Worm (Caenorhabditis elegans) whole organism, early embryonic: ENCODE data around the gene lgc-21.

Experiments
- B0310.2 ChIP-seq: sonication (generic microtip); optimal IDR thresholded peaks from 2 replicates; lab custom pipeline; 2016; ENCODE audit warnings: mild to moderate bottlenecking, missing genetic modification characterization, missing compliant biosample characterization
- F13C5.2 ChIP-seq: sonication (generic microtip); optimal IDR thresholded peaks from 2 replicates; lab custom pipeline; 2017; ENCODE audit warnings: mild to moderate bottlenecking, missing genetic modification characterization, inconsistent platforms, missing compliant biosample characterization
- aly-1 ChIP-seq: sonication (generic microtip); optimal IDR thresholded peaks from 2 replicates; lab custom pipeline; 2016; ENCODE audit warnings: missing genetic modification characterization, missing compliant biosample characterization
- ama-1 ChIP-seq: fragments of 150-350 bp; optimal IDR thresholded peaks from 2 replicates; lab custom pipeline; 2014
- ceh-13 ChIP-seq: fragments of 200-800 bp; sonication (Bioruptor generic); optimal IDR thresholded peaks from 2 replicates; lab custom pipeline; 2018; ENCODE audit warnings: mild to moderate bottlenecking, missing genetic modification characterization, missing compliant biosample characterization
- ceh-36 ChIP-seq: sonication (generic microtip); optimal IDR thresholded peaks from 2 replicates; lab custom pipeline; 2016; ENCODE audit warnings: missing genetic modification characterization, inconsistent platforms, missing compliant biosample characterization
- ets-7 ChIP-seq: sonication (generic microtip); optimal IDR thresholded peaks from 2 replicates; lab custom pipeline; 2016; ENCODE audit warnings: missing genotype, missing genetic modification characterization, missing compliant biosample characterization
- flt-1 ChIP-seq: fragments of 200-800 bp; sonication (Bioruptor generic); IDR thresholded peaks from 2 replicates; pipeline ENCODE4 v1.3.6; 2022; ENCODE audit warnings: missing genetic modification characterization, missing compliant biosample characterization
- hmbx-1 ChIP-seq: sonication (generic microtip); optimal IDR thresholded peaks from 2 replicates; lab custom pipeline; 2016; ENCODE audit warnings: mild to moderate bottlenecking, missing genetic modification characterization, missing compliant biosample characterization
- hmg-4 ChIP-seq: fragments of 200-800 bp; sonication (Bioruptor generic); optimal IDR thresholded peaks from 2 replicates; lab custom pipeline; 2018; ENCODE audit warnings: mild to moderate bottlenecking, missing genetic modification characterization, missing compliant biosample characterization
- hnd-1 ChIP-seq: sonication (generic microtip); optimal IDR thresholded peaks from 2 replicates; lab custom pipeline; 2016; ENCODE audit warnings: missing genetic modification characterization, missing compliant biosample characterization
- pes-1 ChIP-seq: fragments of 200-800 bp; sonication (Bioruptor generic); IDR thresholded peaks from 2 replicates; pipeline ENCODE4 v1.3.6; 2022; ENCODE audit warnings: missing genetic modification reagents, missing genetic modification characterization, missing compliant biosample characterization
- scrt-1 ChIP-seq: fragments of 200-800 bp; sonication (Bioruptor generic); IDR thresholded peaks from 2 replicates; pipeline ENCODE4 v1.3.6; 2022; ENCODE audit warnings: missing genetic modification characterization, missing compliant biosample characterization
- sea-1 ChIP-seq: fragments of 200-800 bp; sonication (Bioruptor generic); conservative IDR thresholded peaks from 2 replicates; pipeline ENCODE4 v1.3.6; 2022; ENCODE audit warnings: missing genetic modification characterization, missing compliant biosample characterization
- tbx-11 ChIP-seq: fragments of 200-800 bp; sonication (Bioruptor generic); IDR thresholded peaks from 2 replicates; pipeline ENCODE4 v1.3.6; 2022; ENCODE audit warnings: missing genetic modification characterization, missing compliant biosample characterization
- tbx-37 ChIP-seq: fragments of 200-800 bp; sonication (Bioruptor generic); conservative IDR thresholded peaks from 2 replicates; pipeline ENCODE4 v1.3.6; 2022; ENCODE audit warnings: missing genetic modification reagents, missing genetic modification characterization, missing compliant biosample characterization
- tra-4 ChIP-seq: sonication (generic microtip); optimal IDR thresholded peaks from 2 replicates; lab custom pipeline; 2017; ENCODE audit warnings: missing genetic modification characterization, missing compliant biosample characterization

Gene lgc-21

ce11 chrX:14055715-14056114, 12.1 kb downstream of the lgc-21 start:
- no peak for TF ChIP-seq scrt-1
- no peak for TF ChIP-seq hmg-4
- TF ChIP-seq aly-1 (tag; lab: Kevin White, UChicago) = no peak
- no peak for TF ChIP-seq hmbx-1 (tag; lab: Kevin White, UChicago)
- no peak for TF ChIP-seq ceh-36 (tag; lab: Kevin White, UChicago)
- no peak for TF ChIP-seq sea-1 (GFP tag; lab: Robert Waterston, UW)
- TF ChIP-seq B0310.2 (tag; lab: Kevin White, UChicago) = no peak
- no peak for TF ChIP-seq hnd-1

DNA sequence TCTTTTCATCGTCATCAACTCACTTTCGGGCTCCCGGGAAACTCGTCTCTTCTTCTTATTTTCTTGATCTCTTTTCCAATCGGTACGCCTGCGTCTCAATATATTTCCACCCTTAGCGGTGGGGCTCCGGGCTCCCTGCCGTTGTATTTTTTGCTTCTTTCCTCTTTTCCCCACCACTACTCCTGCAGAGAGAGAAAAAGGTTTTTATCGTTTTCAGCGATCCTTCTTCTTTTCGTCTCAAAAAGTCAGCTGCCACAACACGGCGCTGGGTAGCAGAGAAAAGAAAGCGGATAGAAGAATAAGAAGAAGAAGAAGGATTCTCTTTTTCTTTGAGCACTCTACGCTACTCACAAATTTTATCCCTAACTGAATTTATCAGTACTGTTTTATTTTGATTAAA, 13.0 kb downstream of the lgc-21 start:
- TF ChIP-seq pes-1 (GFP tag; lab: Robert Waterston, UW) (0 out of 2 replicates have a peak, but pooled peaks have one; percentile 26), scrt-1 (no peak)

DNA sequence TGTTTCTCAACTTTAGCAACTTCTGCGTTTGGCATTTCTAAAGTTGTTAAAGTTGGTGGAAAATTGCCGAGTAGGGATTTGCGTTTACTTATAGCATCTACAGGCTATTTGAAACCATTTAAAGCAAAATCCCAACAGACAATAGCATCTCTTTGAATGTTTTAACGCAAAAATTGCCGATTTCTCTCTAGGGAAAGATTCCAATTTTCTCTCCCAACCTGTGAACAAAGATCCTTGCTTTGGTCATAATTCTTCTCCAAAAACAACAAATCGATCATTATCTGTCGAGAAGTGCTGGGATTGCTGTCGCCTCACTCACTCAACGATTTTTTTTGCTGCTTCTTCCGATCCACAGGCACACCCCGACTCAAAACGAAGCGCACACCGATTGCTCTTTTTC, 14.0 kb downstream of the lgc-21 start:
- TF ChIP-seq hnd-1 (no peak), tbx-11 (GFP tag; lab: Robert Waterston, UW) (no peak), aly-1 (tag; lab: Kevin White, UChicago) (no peak), scrt-1 (no peak), ceh-36 (tag; lab: Kevin White, UChicago) (no peak), tra-4 (tag; lab: Kevin White, UChicago) (no peak), sea-1 (GFP tag; lab: Robert Waterston, UW) (no peak), flt-1 (no peak), F13C5.2 (tag; lab: Kevin White, UChicago) (no peak), tbx-37 (GFP tag; lab: Robert Waterston, UW) (no peak), ets-7 (tag; lab: Kevin White, UChicago) (no peak), hmbx-1 (tag; lab: Kevin White, UChicago) (no peak), pes-1 (GFP tag; lab: Robert Waterston, UW) (no peak), ceh-13 (GFP tag; lab: Kevin White, UChicago) (no peak), ama-1 (lab: Kevin White, UChicago) (no peak), hmg-4 (no peak), B0310.2 (tag; lab: Kevin White, UChicago) (no peak)

DNA sequence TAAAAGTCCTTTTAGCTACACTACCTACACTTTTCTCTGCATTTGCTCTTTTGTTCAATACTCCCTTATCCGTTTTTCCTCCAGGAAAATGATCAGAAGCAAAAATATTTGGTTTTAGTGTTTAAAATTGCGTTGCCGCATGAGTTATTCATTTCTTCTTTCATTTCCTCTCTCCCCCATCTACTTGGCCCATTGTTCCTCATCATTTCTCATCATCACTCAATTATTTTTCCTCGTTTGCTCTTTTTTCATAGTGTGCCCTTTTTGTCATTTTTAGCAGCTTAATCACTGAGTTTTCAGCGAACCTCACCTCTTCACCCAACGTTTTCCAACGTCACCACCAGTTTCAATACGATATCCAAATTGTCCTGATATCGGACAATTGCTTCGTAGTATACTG, 18.5 kb downstream of the lgc-21 start, which contains the start of gene dyc-1:
dyc-1 (plus strand) TSS at position 301 of the 400 bp plus-strand sequence.
- no peak for TF ChIP-seq flt-1
- no peak for TF ChIP-seq hmbx-1 (tag; lab: Kevin White, UChicago)

DNA sequence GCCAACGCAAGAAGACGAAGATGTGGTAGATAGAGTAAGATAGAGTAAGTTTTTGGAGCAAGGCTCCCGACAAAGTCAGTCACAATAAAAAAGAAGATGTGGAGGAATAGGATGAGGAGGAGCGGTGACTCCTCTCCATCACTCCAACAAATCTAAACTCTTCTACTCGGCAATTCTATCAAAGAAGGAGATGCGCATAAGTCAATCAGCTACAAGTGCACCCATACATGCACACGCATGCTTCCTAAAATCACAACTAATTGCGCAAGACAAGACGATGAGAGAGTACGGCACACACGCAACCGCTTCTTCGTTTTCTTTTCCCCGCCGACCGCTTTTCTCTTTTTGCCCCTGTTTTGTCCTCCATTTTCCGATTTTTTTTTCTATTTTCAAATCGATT, 20.2 kb downstream of the lgc-21 start:
- TF ChIP-seq scrt-1 = no peak
- TF ChIP-seq tbx-37 (GFP tag; lab: Robert Waterston, UW) = no peak
- no peak for TF ChIP-seq ama-1 (lab: Kevin White, UChicago)
- TF ChIP-seq ceh-36 (tag; lab: Kevin White, UChicago) = no peak
- no peak for TF ChIP-seq aly-1 (tag; lab: Kevin White, UChicago)
- TF ChIP-seq F13C5.2 (tag; lab: Kevin White, UChicago) = no peak

- TF ChIP-seq tbx-37 (GFP tag; lab: Robert Waterston, UW) (no peak), aly-1 (tag; lab: Kevin White, UChicago) (no peak), pes-1 (GFP tag; lab: Robert Waterston, UW) (no peak), ets-7 (tag; lab: Kevin White, UChicago) (no peak), hmg-4 (no peak), ama-1 (lab: Kevin White, UChicago) (no peak), tra-4 (tag; lab: Kevin White, UChicago) (no peak), sea-1 (GFP tag; lab: Robert Waterston, UW) (no peak), hnd-1 (no peak), flt-1 (no peak), B0310.2 (tag; lab: Kevin White, UChicago) (no peak), F13C5.2 (tag; lab: Kevin White, UChicago) (no peak), ceh-36 (tag; lab: Kevin White, UChicago) (no peak), tbx-11 (GFP tag; lab: Robert Waterston, UW) (no peak), ceh-13 (GFP tag; lab: Kevin White, UChicago) (no peak), hmbx-1 (tag; lab: Kevin White, UChicago) (no peak), scrt-1 (no peak)
Measured at ce11 chrX:14044362-14044761, 23.4 kb downstream of the lgc-21 start.

DNA sequence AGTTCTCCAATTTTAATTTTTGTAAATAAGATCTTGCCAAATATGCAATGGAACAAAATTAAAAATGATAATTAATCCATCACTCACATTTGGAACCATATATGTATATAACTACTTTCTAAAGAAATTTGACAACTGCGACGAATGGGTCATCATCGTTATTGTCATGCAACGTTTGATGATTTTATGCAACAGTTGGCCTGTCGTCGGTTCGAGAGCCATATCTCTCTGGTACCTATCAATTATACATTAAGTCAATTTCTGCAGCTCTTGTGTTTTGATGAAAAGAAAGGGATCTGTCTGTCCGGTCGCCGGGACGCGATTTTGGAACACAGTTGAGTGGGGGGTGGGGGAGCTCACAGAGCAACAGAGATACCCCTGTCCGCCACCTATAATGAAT, 28.5 kb downstream of the lgc-21 start:
- TF ChIP-seq ama-1 (lab: Kevin White, UChicago) = no peak
- no peak for TF ChIP-seq F13C5.2 (tag; lab: Kevin White, UChicago)
- TF ChIP-seq aly-1 (tag; lab: Kevin White, UChicago) = no peak
- no peak for TF ChIP-seq hnd-1
- no peak for TF ChIP-seq ceh-13 (GFP tag; lab: Kevin White, UChicago)
- TF ChIP-seq B0310.2 (tag; lab: Kevin White, UChicago) = no peak
- no peak for TF ChIP-seq tbx-11 (GFP tag; lab: Robert Waterston, UW)
- no peak for TF ChIP-seq scrt-1
- TF ChIP-seq pes-1 (GFP tag; lab: Robert Waterston, UW) = no peak
- no peak for TF ChIP-seq tbx-37 (GFP tag; lab: Robert Waterston, UW)
- TF ChIP-seq ceh-36 (tag; lab: Kevin White, UChicago) = no peak
- no peak for TF ChIP-seq sea-1 (GFP tag; lab: Robert Waterston, UW)

ce11 chrX:14033494-14033893, 34.3 kb downstream of the lgc-21 start, which contains the start of gene arrd-25:
TSS of gene arrd-25 (plus strand) at chrX:14033794.
- TF ChIP-seq aly-1 (tag; lab: Kevin White, UChicago) = no peak
- TF ChIP-seq scrt-1 = no peak
- no peak for TF ChIP-seq tbx-11 (GFP tag; lab: Robert Waterston, UW)
- no peak for TF ChIP-seq B0310.2 (tag; lab: Kevin White, UChicago)
- no peak for TF ChIP-seq ama-1 (lab: Kevin White, UChicago)
- TF ChIP-seq tra-4 (tag; lab: Kevin White, UChicago) = no peak
- no peak for TF ChIP-seq sea-1 (GFP tag; lab: Robert Waterston, UW)
